Worm (Caenorhabditis elegans) whole organism, L4 larva: ENCODE measurements around the gene rsp-1.

ENCODE experiments used
- ceh-28 ChIP-seq: fragments of 150-350 bp; optimal IDR thresholded peaks from 2 replicates; lab custom pipeline; 2014; ENCODE audit warnings: missing biosample characterization, missing genetic modification reagents, missing genetic modification characterization
- fos-1 ChIP-seq: fragments of 150-350 bp; optimal IDR thresholded peaks from 2 replicates; lab custom pipeline; 2014; ENCODE audit warnings: missing biosample characterization, missing genetic modification characterization
- nhr-48 ChIP-seq: sonication (generic microtip); optimal IDR thresholded peaks from 2 replicates; lab custom pipeline; 2016; ENCODE audit warnings: mild to moderate bottlenecking, missing genetic modification characterization, missing compliant biosample characterization
- unc-62 ChIP-seq, 3 experiments: fragments of 150-350 bp in 1 of 3; sonication (generic microtip); optimal IDR thresholded peaks in 2 of 3; peaks in 1 of 3; 1 replicate in 1 of 3; 2 replicates in 2 of 3; lab custom pipeline; 2014 to 2017; ENCODE audit warnings: missing biosample characterization in 3 of 3, missing genetic modification characterization in 3 of 3, missing genetic modification reagents in 3 of 3, missing genotype in 1 of 3

ce11 chrII:11471916-11472315, 18.8 kb downstream of the rsp-1 start, which contains the start of gene mfn-1:
- TF ChIP-seq unc-62 (GFP tag; optimal IDR thresholded peaks at IDR 0.05 in 1 of 2; lab: Kevin White, UChicago) (no peak), unc-62 (tag; optimal IDR thresholded peaks at IDR 0.05; lab: Kevin White, UChicago) (no peak), ceh-28 (no peak), nhr-48 (tag; lab: Kevin White, UChicago) (no peak), fos-1 (tag; lab: Kevin White, UChicago) (no peak)
